Fruit fly (Drosophila melanogaster): ENCODE results near the gene noi.

Gene noi

DNA sequence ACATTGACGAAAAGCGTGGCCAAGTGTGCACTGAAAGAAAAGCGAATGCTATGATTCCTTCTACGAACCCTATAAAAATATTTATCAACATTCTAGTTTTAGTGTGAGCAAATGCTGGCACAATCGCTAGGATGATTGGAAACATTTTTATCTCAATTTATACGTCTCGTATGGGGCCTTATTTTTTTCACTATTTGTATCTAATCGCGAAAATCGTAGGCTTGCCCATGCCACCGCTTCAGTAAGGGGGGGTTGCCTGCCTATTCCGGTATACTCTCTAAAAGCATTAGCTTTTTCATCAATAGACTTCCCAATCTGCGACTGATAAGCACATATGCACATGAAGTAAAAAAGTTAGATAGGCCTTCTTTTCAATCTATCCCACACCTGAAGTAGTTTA is 25.6 kb downstream of the noi start (continued):
- peak; percentile 56; the same call in 2 of the 3 replicates for TF ChIP-seq croc (GFP tag; conservative IDR thresholded peaks at IDR 0.05)
- no peak for TF ChIP-seq gfzf (GFP tag; optimal IDR thresholded peaks at IDR 0.05)
- TF ChIP-seq row (GFP tag; IDR thresholded peaks at IDR 0.05): peak; percentile 92
- peak; percentile 69 for TF ChIP-seq schlank (tag; optimal IDR thresholded peaks at IDR 0.05)
- TF ChIP-seq CG6791 (GFP tag; IDR thresholded peaks at IDR 0.05; ENCODE audit: partially characterized antibody): no peak
- TF ChIP-seq gem (tag; optimal IDR thresholded peaks at IDR 0.05): no peak
- TF ChIP-seq pum (GFP tag; optimal IDR thresholded peaks at IDR 0.05): peak; percentile 75
- TF ChIP-seq stwl (tag; optimal IDR thresholded peaks at IDR 0.05): no peak
- TF ChIP-seq Abd-B (GFP tag; optimal IDR thresholded peaks at IDR 0.05): no peak
- no peak for TF ChIP-seq ab (GFP tag; optimal IDR thresholded peaks at IDR 0.05)
- peak; percentile 26 for TF ChIP-seq disco-r (GFP tag; optimal IDR thresholded peaks at IDR 0.05)
- peak; percentile 69 for TF ChIP-seq Bdp1 (GFP tag; optimal IDR thresholded peaks at IDR 0.05)
- peak; percentile 53; the same call in 1 of the 2 replicates for TF ChIP-seq CG43689 (GFP tag; IDR thresholded peaks at IDR 0.05)
- peak; percentile 62 for TF ChIP-seq Dad (GFP tag; optimal IDR thresholded peaks at IDR 0.05)
- TF ChIP-seq onecut (GFP tag; IDR thresholded peaks at IDR 0.05): peak; percentile 54
- peak; percentile 82 for TF ChIP-seq dati (GFP tag; IDR thresholded peaks at IDR 0.05)
- peak; percentile 73; the same call in 2 of the 3 replicates for TF ChIP-seq CG2889 (GFP tag; IDR thresholded peaks at IDR 0.05)
- TF ChIP-seq BEAF-32 (GFP tag; optimal IDR thresholded peaks at IDR 0.05): no peak
- TF ChIP-seq nmo (GFP tag; optimal IDR thresholded peaks at IDR 0.05): peak; percentile 81
- peak; percentile 69 for TF ChIP-seq CG10543 (GFP tag; optimal IDR thresholded peaks at IDR 0.05)
- TF ChIP-seq CG6813 (GFP tag; optimal IDR thresholded peaks at IDR 0.05): peak; percentile 76
- peak; percentile 67; the same call in 1 of the 2 replicates for TF ChIP-seq cas (GFP tag; IDR thresholded peaks at IDR 0.05)
- no peak for TF ChIP-seq CG10565 (GFP tag; optimal IDR thresholded peaks at IDR 0.05)
- peak; percentile 82 for TF ChIP-seq CG3847 (GFP tag; IDR thresholded peaks at IDR 0.05)
- peak; percentile 85 for TF ChIP-seq otp (GFP tag; IDR thresholded peaks at IDR 0.05)
- no peak for TF ChIP-seq CG10959 (GFP tag; IDR thresholded peaks at IDR 0.05)
- no peak for TF ChIP-seq vnd (GFP tag; IDR thresholded peaks at IDR 0.05; ENCODE audit: partially characterized antibody)
- TF ChIP-seq CrebB (tag; optimal IDR thresholded peaks at IDR 0.05): peak; percentile 53
- no peak for TF ChIP-seq Dp (GFP tag; optimal IDR thresholded peaks at IDR 0.05)
- peak; percentile 77 for TF ChIP-seq Rx (GFP tag; IDR thresholded peaks at IDR 0.05)
- TF ChIP-seq peb (GFP tag; IDR thresholded peaks at IDR 0.05): peak; percentile 79
- TF ChIP-seq so (GFP tag; IDR thresholded peaks at IDR 0.05): peak; percentile 76
- TF ChIP-seq ash1 (GFP tag; optimal IDR thresholded peaks at IDR 0.05): no peak
- TF ChIP-seq br (optimal IDR thresholded peaks at IDR 0.05): no peak
- TF ChIP-seq pnt (GFP tag; optimal IDR thresholded peaks at IDR 0.05): peak; percentile 73
- peak; percentile 5 for TF ChIP-seq CG9797 (GFP tag; optimal IDR thresholded peaks at IDR 0.05)
- TF ChIP-seq run (tag; optimal IDR thresholded peaks at IDR 0.05): peak; percentile 41
- peak; percentile 88 for TF ChIP-seq Hmr (GFP tag; optimal IDR thresholded peaks at IDR 0.05)
- TF ChIP-seq NC2β (GFP tag; optimal IDR thresholded peaks at IDR 0.05): peak; percentile 63
- peak; percentile 42; the same call in 1 of the 2 replicates for TF ChIP-seq dimm (GFP tag; IDR thresholded peaks at IDR 0.05)
- TF ChIP-seq E2f1 (GFP tag; IDR thresholded peaks at IDR 0.05): peak; percentile 86
- no peak for TF ChIP-seq CG42726 (GFP tag; IDR thresholded peaks at IDR 0.05; ENCODE audit: partially characterized antibody)
- 0 out of 2 replicates have a peak, but pooled peaks have one; percentile 26 for TF ChIP-seq dan (GFP tag; IDR thresholded peaks at IDR 0.05)
- peak; percentile 64 for TF ChIP-seq CG7987 (GFP tag; optimal IDR thresholded peaks at IDR 0.05)
- peak; percentile 96 for TF ChIP-seq sens (GFP tag)
- peak; percentile 78 for TF ChIP-seq Asciz (GFP tag; optimal IDR thresholded peaks at IDR 0.05)
- TF ChIP-seq chn (GFP tag; optimal IDR thresholded peaks at IDR 0.05): peak; percentile 63
- TF ChIP-seq CG13894 (tag; optimal IDR thresholded peaks at IDR 0.05): no peak
- no peak for TF ChIP-seq nom (GFP tag; optimal IDR thresholded peaks at IDR 0.05)
- peak; percentile 39 for TF ChIP-seq trh (GFP tag; optimal IDR thresholded peaks at IDR 0.05)
- peak; percentile 85 for TF ChIP-seq H2.0 (GFP tag; IDR thresholded peaks at IDR 0.05)

Measured in whole organism, embryonic.